Fruit fly (Drosophila melanogaster) whole organism, prepupa: ENCODE measurements around the gene Cyp312a1.
A peak's percentile ranks its signal among the peaks of the same experiment; 100 is the strongest.

Experiments used
- CG10631 ChIP-seq: fragments of 200-800 bp; sonication (Bioruptor generic); optimal IDR thresholded peaks from 2 replicates; lab custom pipeline; 2016; ENCODE audit warnings: missing biosample characterization, missing genetic modification characterization
- CG10669 ChIP-seq: fragments of 200-800 bp; sonication (Bioruptor generic); optimal IDR thresholded peaks from 3 replicates; lab custom pipeline; 2018; ENCODE audit warnings: missing biosample characterization, mild to moderate bottlenecking, missing genetic modification characterization, moderate library complexity
- CG11294 ChIP-seq: fragments of 200-800 bp; sonication (Bioruptor generic); IDR thresholded peaks from 2 replicates; pipeline ENCODE4 v1.3.6; 2022; ENCODE audit warnings: missing biosample characterization, missing genetic modification characterization
- CG11902 ChIP-seq: fragments of 200-800 bp; sonication (Bioruptor generic); optimal IDR thresholded peaks from 3 replicates; lab custom pipeline; 2016; ENCODE audit warnings: missing biosample characterization, missing genetic modification characterization
- CG15336 ChIP-seq: fragments of 200-800 bp; sonication (Bioruptor generic); IDR thresholded peaks from 2 replicates; pipeline ENCODE4 v1.3.6; 2022; ENCODE audit warnings: missing biosample characterization, missing genetic modification characterization
- CG16779 ChIP-seq: fragments of 200-800 bp; sonication (Bioruptor generic); optimal IDR thresholded peaks from 3 replicates; lab custom pipeline; 2017; ENCODE audit warnings: missing biosample characterization, mild to moderate bottlenecking, missing genetic modification characterization
- CG3032 ChIP-seq: fragments of 200-800 bp; optimal IDR thresholded peaks from 2 replicates; lab custom pipeline; 2019; ENCODE audit warnings: missing biosample characterization, mild to moderate bottlenecking, missing genetic modification characterization, moderate library complexity
- CG31627 ChIP-seq: fragments of 200-800 bp; sonication (Bioruptor generic); optimal IDR thresholded peaks from 3 replicates; lab custom pipeline; 2016; ENCODE audit warnings: missing biosample characterization, missing genetic modification characterization
- CG32006 ChIP-seq: fragments of 200-800 bp; sonication (Bioruptor generic); optimal IDR thresholded peaks from 3 replicates; lab custom pipeline; 2017; ENCODE audit warnings: missing biosample characterization, mild to moderate bottlenecking, missing genetic modification characterization
- CG34406 ChIP-seq: fragments of 200-800 bp; sonication (Bioruptor generic); optimal IDR thresholded peaks from 3 replicates; lab custom pipeline; 2016; ENCODE audit warnings: missing biosample characterization, missing genetic modification characterization
- CG3919 ChIP-seq: fragments of 200-800 bp; sonication (Bioruptor generic); optimal IDR thresholded peaks from 3 replicates; lab custom pipeline; 2016; ENCODE audit warnings: missing biosample characterization, missing genetic modification characterization
- CG4318 ChIP-seq: fragments of 200-800 bp; sonication (Bioruptor generic); optimal IDR thresholded peaks from 3 replicates; lab custom pipeline; 2017; ENCODE audit warnings: missing biosample characterization, mild to moderate bottlenecking, missing genetic modification characterization
- CG6163 ChIP-seq: fragments of 200-800 bp; sonication (Bioruptor generic); IDR thresholded peaks from 3 replicates; pipeline ENCODE4 v1.3.6; 2022; ENCODE audit warnings: missing biosample characterization, missing genetic modification characterization
- CG6276 ChIP-seq: fragments of 200-800 bp; sonication (Bioruptor generic); optimal IDR thresholded peaks from 2 replicates; lab custom pipeline; 2017; ENCODE audit warnings: missing biosample characterization, mild to moderate bottlenecking, missing genetic modification characterization
- CG6808 ChIP-seq: fragments of 200-800 bp; sonication (Bioruptor generic); optimal IDR thresholded peaks from 3 replicates; lab custom pipeline; 2017; ENCODE audit warnings: missing biosample characterization, missing genetic modification characterization, mild to moderate bottlenecking, moderate library complexity, missing genetic modification reagents
- CG6854 ChIP-seq: fragments of 200-800 bp; sonication (Bioruptor generic); optimal IDR thresholded peaks from 2 replicates; lab custom pipeline; 2017; ENCODE audit warnings: missing biosample characterization, mild to moderate bottlenecking, missing genetic modification characterization
- CG8119 ChIP-seq: fragments of 200-800 bp; sonication (Bioruptor generic); IDR thresholded peaks from 3 replicates; pipeline ENCODE4 v1.3.6; 2022; ENCODE audit warnings: missing biosample characterization, missing genetic modification characterization
- CG8632 ChIP-seq: fragments of 200-800 bp; sonication (Bioruptor generic); optimal IDR thresholded peaks from 3 replicates; lab custom pipeline; 2016; ENCODE audit warnings: missing biosample characterization, missing genetic modification characterization
- CG9139 ChIP-seq: fragments of 200-800 bp; sonication (Bioruptor generic); optimal IDR thresholded peaks from 3 replicates; lab custom pipeline; 2017; ENCODE audit warnings: missing biosample characterization, mild to moderate bottlenecking, missing genetic modification characterization
- Eip75B ChIP-seq: fragments of 200-800 bp; sonication (Bioruptor generic); optimal IDR thresholded peaks from 3 replicates; lab custom pipeline; 2016; ENCODE audit warnings: missing biosample characterization, missing genetic modification characterization
- Eip78C ChIP-seq: fragments of 200-800 bp; sonication (Bioruptor generic); peaks from one replicate; lab custom pipeline; 2016; ENCODE audit warnings: missing biosample characterization, missing genetic modification characterization
- Eip93F ChIP-seq: fragments of 200-800 bp; sonication (Bioruptor generic); optimal IDR thresholded peaks from 2 replicates; lab custom pipeline; 2016; ENCODE audit warnings: missing biosample characterization, mild to moderate bottlenecking, missing genetic modification characterization
- Ets96B ChIP-seq: fragments of 200-800 bp; optimal IDR thresholded peaks from 2 replicates; lab custom pipeline; 2019; ENCODE audit warnings: missing biosample characterization, mild to moderate bottlenecking, missing genetic modification characterization, moderate library complexity
- Hr38 ChIP-seq: sonication (Bioruptor generic); optimal IDR thresholded peaks from 2 replicates; lab custom pipeline; 2016; ENCODE audit warnings: missing biosample characterization, missing genetic modification characterization
- Hr4 ChIP-seq: fragments of 200-800 bp; sonication (Bioruptor generic); optimal IDR thresholded peaks from 3 replicates; lab custom pipeline; 2016; ENCODE audit warnings: missing biosample characterization, missing genetic modification characterization
- Lpt ChIP-seq: fragments of 200-800 bp; sonication (Bioruptor generic); optimal IDR thresholded peaks from 3 replicates; lab custom pipeline; 2016; ENCODE audit warnings: missing biosample characterization, missing genetic modification characterization
- Met ChIP-seq: fragments of 200-800 bp; sonication (Bioruptor generic); optimal IDR thresholded peaks from 3 replicates; lab custom pipeline; 2016; ENCODE audit warnings: missing biosample characterization, missing genetic modification characterization
- OdsH ChIP-seq: fragments of 200-800 bp; sonication (Bioruptor generic); optimal IDR thresholded peaks from 3 replicates; lab custom pipeline; 2016; ENCODE audit warnings: missing biosample characterization, missing genetic modification characterization
- Smox ChIP-seq: fragments of 200-800 bp; sonication (Bioruptor generic); optimal IDR thresholded peaks from 3 replicates; lab custom pipeline; 2016; ENCODE audit warnings: missing biosample characterization, missing genetic modification characterization
- Sox14 ChIP-seq: fragments of 200-800 bp; sonication (Bioruptor generic); optimal IDR thresholded peaks from 3 replicates; lab custom pipeline; 2016; ENCODE audit warnings: missing biosample characterization, missing genetic modification characterization
- Sox15 ChIP-seq: fragments of 200-800 bp; sonication (Bioruptor generic); optimal IDR thresholded peaks from 3 replicates; lab custom pipeline; 2016; ENCODE audit warnings: missing biosample characterization, missing genetic modification characterization
- achi ChIP-seq: fragments of 200-800 bp; sonication (Bioruptor generic); optimal IDR thresholded peaks from 3 replicates; lab custom pipeline; 2016; ENCODE audit warnings: missing biosample characterization, missing genetic modification characterization
- acj6 ChIP-seq: fragments of 200-800 bp; sonication (Bioruptor generic); optimal IDR thresholded peaks from 3 replicates; lab custom pipeline; 2016; ENCODE audit warnings: missing biosample characterization, missing genetic modification characterization
- dac ChIP-seq: fragments of 200-800 bp; sonication (Bioruptor generic); optimal IDR thresholded peaks from 2 replicates; lab custom pipeline; 2017; ENCODE audit warnings: missing biosample characterization, mild to moderate bottlenecking, missing genetic modification characterization
- dsx ChIP-seq: fragments of 200-800 bp; optimal IDR thresholded peaks from 3 replicates; lab custom pipeline; 2019; ENCODE audit warnings: missing biosample characterization, mild to moderate bottlenecking, missing genetic modification characterization, moderate library complexity; ENCODE audit not compliant: poor library complexity, severe bottlenecking
- eg ChIP-seq: fragments of 200-800 bp; sonication (Bioruptor generic); IDR thresholded peaks from 3 replicates; pipeline ENCODE4 v1.3.6; 2022; ENCODE audit warnings: missing biosample characterization, missing genetic modification characterization
- esn ChIP-seq: fragments of 200-800 bp; sonication (Bioruptor generic); optimal IDR thresholded peaks from 2 replicates; lab custom pipeline; 2016; ENCODE audit warnings: missing biosample characterization, mild to moderate bottlenecking, missing genetic modification characterization, moderate library complexity
- fkh ChIP-seq: fragments of 200-800 bp; sonication (Bioruptor generic); optimal IDR thresholded peaks from 3 replicates; lab custom pipeline; 2017; ENCODE audit warnings: missing biosample characterization, mild to moderate bottlenecking, missing genetic modification characterization, moderate library complexity
- net ChIP-seq: fragments of 200-800 bp; sonication (Bioruptor generic); optimal IDR thresholded peaks from 3 replicates; lab custom pipeline; 2016; ENCODE audit warnings: missing biosample characterization, missing genetic modification characterization
- pdm3 ChIP-seq: fragments of 200-800 bp; sonication (Bioruptor generic); optimal IDR thresholded peaks from 3 replicates; lab custom pipeline; 2016; ENCODE audit warnings: missing biosample characterization, missing genetic modification characterization
- salr ChIP-seq, 2 experiments: fragments of 200-800 bp; sonication (Bioruptor generic); optimal IDR thresholded peaks; 3 replicates each; lab custom pipeline; 2016 to 2018; ENCODE audit warnings: missing biosample characterization in 2 of 2, missing genetic modification characterization in 2 of 2, mild to moderate bottlenecking in 1 of 2
- ss ChIP-seq, 2 experiments: fragments of 200-800 bp; sonication (Bioruptor generic); optimal IDR thresholded peaks; 2 replicates in 1 of 2; 3 replicates in 1 of 2; lab custom pipeline; 2017 to 2018; ENCODE audit warnings: mild to moderate bottlenecking in 2 of 2, missing biosample characterization in 2 of 2, missing genetic modification characterization in 2 of 2, moderate library complexity in 1 of 2
- topi ChIP-seq: fragments of 200-800 bp; sonication (Bioruptor generic); optimal IDR thresholded peaks from 3 replicates; lab custom pipeline; 2016; ENCODE audit warnings: missing biosample characterization, missing genetic modification characterization
- vri ChIP-seq: fragments of 200-800 bp; sonication (Bioruptor generic); optimal IDR thresholded peaks from 3 replicates; lab custom pipeline; 2016; ENCODE audit warnings: missing biosample characterization, mild to moderate bottlenecking, missing genetic modification characterization

Gene Cyp312a1

dm6 chr3L:18099715-18100114, 32.8 kb downstream of the Cyp312a1 start (continued):
- no peak for TF ChIP-seq CG6854
- peak; percentile 2 for TF ChIP-seq acj6 (GFP tag; lab: Kevin White, UChicago)
- TF ChIP-seq fkh (GFP tag; lab: Kevin White, UChicago) = no peak
- peak in 1 of 2 experiments; percentile 42 for TF ChIP-seq ss (GFP tag; optimal IDR thresholded peaks at IDR 0.05; lab: Kevin White, UChicago)
- TF ChIP-seq esn (GFP tag; lab: Kevin White, UChicago) = peak; percentile 48
- TF ChIP-seq Eip93F = no peak
- peak; percentile 26 for TF ChIP-seq achi (GFP tag; lab: Kevin White, UChicago)
- TF ChIP-seq CG6276 (GFP tag; lab: Kevin White, UChicago) = no peak
- peak; percentile 15 for TF ChIP-seq OdsH (GFP tag; lab: Kevin White, UChicago)
- no peak for TF ChIP-seq CG8119 (GFP tag; lab: Robert Waterston, UW)
- TF ChIP-seq CG31627 (GFP tag; lab: Kevin White, UChicago) = peak; percentile 42
- no peak for TF ChIP-seq CG34406 (GFP tag; lab: Kevin White, UChicago)
- peak; percentile 72 for TF ChIP-seq Eip78C (GFP tag; lab: Kevin White, UChicago)
- TF ChIP-seq Smox (GFP tag; lab: Kevin White, UChicago) = peak; percentile 17
- TF ChIP-seq vri (GFP tag; lab: Kevin White, UChicago) = peak; percentile 69
- TF ChIP-seq Hr38 (GFP tag; lab: Kevin White, UChicago) = no peak
- TF ChIP-seq CG8632 (GFP tag; lab: Kevin White, UChicago) = no peak
- no peak for TF ChIP-seq CG9139 (GFP tag; lab: Kevin White, UChicago)
- TF ChIP-seq pdm3 (GFP tag; lab: Kevin White, UChicago) = peak; percentile 44
- no peak for TF ChIP-seq Lpt (GFP tag; lab: Kevin White, UChicago)

dm6 chr3L:18096726-18097125, 35.8 kb downstream of the Cyp312a1 start:
- TF ChIP-seq CG6276 (GFP tag; lab: Kevin White, UChicago) = peak; percentile 65
- no peak for TF ChIP-seq Hr38 (GFP tag; lab: Kevin White, UChicago)
- peak; percentile 51 for TF ChIP-seq Hr4 (GFP tag; lab: Kevin White, UChicago)
- TF ChIP-seq dsx (GFP tag; lab: Kevin White, UChicago) = no peak
- peak; percentile 37 for TF ChIP-seq net (GFP tag; lab: Kevin White, UChicago)
- no peak for TF ChIP-seq CG31627 (GFP tag; lab: Kevin White, UChicago)
- TF ChIP-seq CG11902 (GFP tag; lab: Kevin White, UChicago) = no peak
- no peak for TF ChIP-seq Sox15 (GFP tag; lab: Kevin White, UChicago)
- no peak for TF ChIP-seq Met (GFP tag; lab: Kevin White, UChicago)
- TF ChIP-seq Ets96B (tag; lab: Kevin White, UChicago) = peak; percentile 1
- peak; percentile 52 for TF ChIP-seq CG15336 (GFP tag; lab: Robert Waterston, UW)
- TF ChIP-seq CG8119 (GFP tag; lab: Robert Waterston, UW) = peak; percentile 70
- TF ChIP-seq CG16779 (tag; lab: Kevin White, UChicago) = no peak
- TF ChIP-seq Eip78C (GFP tag; lab: Kevin White, UChicago) = peak; percentile 76
- peak; percentile 22 for TF ChIP-seq Eip75B
- TF ChIP-seq Sox14 (GFP tag; lab: Kevin White, UChicago) = peak; percentile 38
- TF ChIP-seq CG32006 (GFP tag; lab: Kevin White, UChicago) = peak; percentile 88
- TF ChIP-seq dac (GFP tag; lab: Kevin White, UChicago) = peak; percentile 4
- peak in 1 of 2 experiments; percentile 71 for TF ChIP-seq salr (GFP tag; optimal IDR thresholded peaks at IDR 0.05; lab: Kevin White, UChicago)
- peak; percentile 15 for TF ChIP-seq CG10669 (GFP tag; lab: Kevin White, UChicago)
- TF ChIP-seq CG3919 (GFP tag; lab: Kevin White, UChicago) = peak; percentile 52
- 0 out of 2 replicates have a peak, but pooled peaks have one; percentile 15 for TF ChIP-seq CG11294 (GFP tag; lab: Robert Waterston, UW)
- TF ChIP-seq CG4318 (GFP tag; lab: Kevin White, UChicago) = peak; percentile 72
- peak; percentile 14 for TF ChIP-seq CG34406 (GFP tag; lab: Kevin White, UChicago)
- no peak for TF ChIP-seq topi (GFP tag; lab: Kevin White, UChicago)
- 0 out of 3 replicates have a peak, but pooled peaks have one; percentile 23 for TF ChIP-seq eg
- TF ChIP-seq OdsH (GFP tag; lab: Kevin White, UChicago) = peak; percentile 54
- TF ChIP-seq achi (GFP tag; lab: Kevin White, UChicago) = peak; percentile 63
- peak; percentile 6 for TF ChIP-seq CG6808 (GFP tag; lab: Kevin White, UChicago)
- peak; percentile 13 for TF ChIP-seq pdm3 (GFP tag; lab: Kevin White, UChicago)
- peak; percentile 62 for TF ChIP-seq CG10631 (GFP tag; lab: Kevin White, UChicago)
- TF ChIP-seq CG6163 (GFP tag; lab: Robert Waterston, UW) = 0 out of 3 replicates have a peak, but pooled peaks have one; percentile 12
- no peak for TF ChIP-seq Smox (GFP tag; lab: Kevin White, UChicago)
- TF ChIP-seq acj6 (GFP tag; lab: Kevin White, UChicago) = peak; percentile 61
- TF ChIP-seq Lpt (GFP tag; lab: Kevin White, UChicago) = peak; percentile 42
- TF ChIP-seq CG3032 = peak; percentile 3
